Worm (Caenorhabditis elegans) whole organism, L3 larva: ENCODE results near the gene F20D6.10.

ENCODE experiments used
- fos-1 ChIP-seq: fragments of 150-350 bp; optimal IDR thresholded peaks from 2 replicates; lab custom pipeline; 2014; ENCODE audit warnings: missing biosample characterization, missing genetic modification characterization
- unc-62 ChIP-seq: fragments of 150-350 bp; sonication (generic microtip); optimal IDR thresholded peaks from 4 replicates; lab custom pipeline; 2014; ENCODE audit warnings: missing biosample characterization, missing genetic modification reagents, missing genetic modification characterization

ce11 chrV:8144515-8144914 lies 51.2 kb downstream of the F20D6.10 start:
- TF ChIP-seq unc-62 (GFP tag; lab: Kevin White, UChicago) (no peak), fos-1 (tag; lab: Kevin White, UChicago) (no peak)
